Fruit fly (Drosophila melanogaster) whole organism, pupa: ENCODE results near the gene CG45544.

Experiments used
- CG14655 ChIP-seq: fragments of 200-800 bp; sonication (Bioruptor generic); optimal IDR thresholded peaks from 3 replicates; lab custom pipeline; 2017; ENCODE audit warnings: mild to moderate bottlenecking, missing biosample characterization, missing genetic modification reagents, missing genetic modification characterization
- CG17806 ChIP-seq: fragments of 200-800 bp; sonication (Bioruptor generic); optimal IDR thresholded peaks from 2 replicates; lab custom pipeline; 2018; ENCODE audit warnings: missing biosample characterization, mild to moderate bottlenecking, missing genetic modification characterization, moderate library complexity

DNA sequence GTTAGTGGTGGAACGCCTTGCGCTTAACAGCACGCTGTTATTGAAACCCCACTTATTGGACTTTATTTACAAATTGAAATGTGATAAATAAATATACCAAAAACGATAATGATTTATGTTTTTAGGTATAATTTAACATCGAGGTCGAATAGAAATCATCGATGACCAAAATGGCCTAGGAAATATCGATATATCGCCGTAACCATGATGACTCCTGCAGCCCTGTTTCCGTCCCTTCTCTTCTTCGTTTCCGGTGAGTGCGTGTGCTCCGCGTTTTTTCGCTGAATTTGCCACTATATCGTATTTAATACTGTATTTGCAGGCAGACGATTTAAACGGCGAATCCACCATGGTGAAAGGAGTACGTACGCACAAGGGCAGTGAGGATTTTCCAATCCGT is 36.3 kb upstream of the CG45544 start, which contains the start of gene eEF1gamma:
- peak; percentile 65 for TF ChIP-seq CG17806 (tag; lab: Kevin White, UChicago)
- no peak for TF ChIP-seq CG14655 (GFP tag; lab: Kevin White, UChicago)
